Worm (Caenorhabditis elegans) whole organism, L3 larva: ENCODE measurements around the gene math-34.

Experiments used
- ama-1 ChIP-seq: fragments of 150-350 bp; optimal IDR thresholded peaks from 2 replicates; lab custom pipeline; 2018
- egl-27 ChIP-seq: sonication (generic microtip); optimal IDR thresholded peaks from 4 replicates; lab custom pipeline; 2017; ENCODE audit warnings: missing biosample characterization, missing genetic modification reagents, missing genetic modification characterization
- elt-2 ChIP-seq: sonication (generic microtip); optimal IDR thresholded peaks from 2 replicates; lab custom pipeline; 2016; ENCODE audit warnings: missing genetic modification reagents, mild to moderate bottlenecking, missing genetic modification characterization, missing compliant biosample characterization
- fkh-10 ChIP-seq: sonication (generic microtip); optimal IDR thresholded peaks from 2 replicates; lab custom pipeline; 2017; ENCODE audit warnings: missing biosample characterization, missing genetic modification reagents, missing genetic modification characterization
- nhr-25 ChIP-seq: sonication (generic microtip); optimal IDR thresholded peaks from 2 replicates; lab custom pipeline; 2017; ENCODE audit warnings: missing biosample characterization, missing genetic modification characterization
- nhr-28 ChIP-seq: fragments of 150-350 bp; optimal IDR thresholded peaks from 2 replicates; lab custom pipeline; 2014; ENCODE audit warnings: missing biosample characterization, missing genetic modification characterization
- nhr-76 ChIP-seq: fragments of 150-350 bp; sonication (generic microtip); optimal IDR thresholded peaks from 5 replicates; lab custom pipeline; 2014; ENCODE audit warnings: missing biosample characterization, missing genetic modification characterization
- snpc-4 ChIP-seq: fragments of 150-350 bp; optimal IDR thresholded peaks from 2 replicates; lab custom pipeline; 2014; ENCODE audit warnings: missing biosample characterization, missing genetic modification characterization

DNA sequence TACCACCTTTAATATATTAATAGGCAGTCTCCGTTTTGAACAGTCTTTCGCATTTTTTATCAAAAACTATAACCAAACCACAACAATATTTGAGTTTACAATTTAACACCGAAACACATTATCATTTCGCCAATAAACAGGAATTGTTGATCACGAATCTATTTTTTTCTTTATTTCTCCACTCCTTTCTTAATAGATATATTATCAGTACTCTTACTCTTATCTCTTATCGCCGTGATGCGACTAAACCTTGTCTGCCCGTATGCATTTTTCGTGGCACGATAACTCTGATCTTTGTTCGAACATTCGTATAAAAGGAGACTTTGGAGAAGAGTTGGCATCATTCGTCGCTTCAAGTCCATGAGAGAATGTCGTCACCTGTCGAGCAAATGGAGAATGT lies 28.1 kb downstream of the math-34 start:
- TF ChIP-seq egl-27 (tag; lab: Kevin White, UChicago) (no peak), elt-2 (tag; lab: Kevin White, UChicago) (peak; percentile 97), snpc-4 (no peak), nhr-25 (tag; lab: Kevin White, UChicago) (no peak), nhr-28 (tag; lab: Kevin White, UChicago) (no peak), ama-1 (lab: Kevin White, UChicago) (no peak), fkh-10 (GFP tag; lab: Kevin White, UChicago) (no peak), nhr-76 (tag; lab: Kevin White, UChicago) (no peak)
